Worm (Caenorhabditis elegans): ENCODE data around the gene hot-3.

DNA sequence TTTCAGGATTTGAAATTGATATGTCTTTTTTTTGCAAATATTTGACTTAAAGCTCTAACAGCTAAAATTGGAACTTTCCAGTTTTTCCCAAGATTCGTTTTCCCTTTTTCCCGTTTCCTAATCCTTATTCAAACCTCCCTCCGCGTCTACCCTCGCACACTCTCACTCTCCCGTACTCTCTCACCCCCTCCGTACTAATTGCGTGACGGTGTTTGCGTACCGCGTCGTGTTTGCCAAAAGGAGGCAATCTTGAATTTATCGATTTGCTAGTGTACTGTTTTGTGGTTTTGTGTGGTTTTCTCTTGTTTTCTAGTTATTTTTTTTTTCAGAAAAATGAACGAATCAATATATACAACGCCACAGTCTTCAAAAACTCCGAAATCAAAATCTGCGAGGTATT is 23.3 kb downstream of the hot-3 start, which contains the start of gene citk-1:
- no peak for TF ChIP-seq dmd-4 (tag; optimal IDR thresholded peaks at IDR 0.05)
- TF ChIP-seq ama-1 (optimal IDR thresholded peaks at IDR 0.05) = no peak
- TF ChIP-seq unc-39 (tag; optimal IDR thresholded peaks at IDR 0.05) = no peak
- TF ChIP-seq mbf-1 (tag; optimal IDR thresholded peaks at IDR 0.05) = no peak
- peak; percentile 68 for TF ChIP-seq snpc-4 (tag; optimal IDR thresholded peaks at IDR 0.05)
- no peak for TF ChIP-seq R02D3.7 (tag; optimal IDR thresholded peaks at IDR 0.05)
- TF ChIP-seq nhr-11 (tag; optimal IDR thresholded peaks at IDR 0.05) = no peak
- no peak for TF ChIP-seq zag-1 (tag; optimal IDR thresholded peaks at IDR 0.05)
- TF ChIP-seq nhr-129 (tag; optimal IDR thresholded peaks at IDR 0.05) = peak; percentile 87
- TF ChIP-seq ceh-82 (tag; optimal IDR thresholded peaks at IDR 0.05) = no peak
